Fruit fly (Drosophila melanogaster) Kc167 (cell line): Measurements from ENCODE around the gene CG4768.

Source experiments
- Myc ChIP-seq: fragments of >200 bp; optimal IDR thresholded peaks from 2 replicates; lab custom pipeline; 2017; ENCODE audit warnings: missing external identifiers
- Sin3A ChIP-seq: fragments of >200 bp; optimal IDR thresholded peaks from 2 replicates; lab custom pipeline; 2018; ENCODE audit warnings: missing external identifiers
- h ChIP-seq: fragments of >200 bp; optimal IDR thresholded peaks from 3 replicates; lab custom pipeline; 2018; ENCODE audit warnings: missing external identifiers
- insv ChIP-seq: fragments of >200 bp; optimal IDR thresholded peaks from 3 replicates; lab custom pipeline; 2018; ENCODE audit warnings: missing external identifiers
- psq ChIP-seq: fragments of >200 bp; optimal IDR thresholded peaks from 2 replicates; lab custom pipeline; 2017; ENCODE audit warnings: missing external identifiers
- ttk ChIP-seq: sonication (Bioruptor generic); optimal IDR thresholded peaks from 2 replicates; lab custom pipeline; 2017; ENCODE audit warnings: missing external identifiers

CG4768 gene

DNA sequence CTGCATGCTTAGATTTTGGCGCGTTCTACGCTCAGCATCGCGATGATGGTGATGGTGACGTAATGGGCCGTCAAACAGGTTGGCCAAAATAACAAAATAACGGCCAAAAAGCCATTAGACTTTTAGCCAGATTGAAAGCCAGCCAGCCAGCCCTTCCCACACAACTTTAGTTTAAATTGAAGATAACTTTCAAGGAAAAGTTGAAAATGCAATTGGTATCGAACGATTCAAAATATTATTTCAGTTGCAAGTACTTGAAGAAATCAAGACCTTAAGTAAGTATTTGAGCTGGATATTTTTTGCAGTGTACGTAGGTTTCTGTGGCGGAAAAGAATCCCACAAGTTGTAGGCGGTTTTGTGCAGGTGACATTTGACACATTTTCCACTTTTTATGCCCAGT, 10.9 kb upstream of the CG4768 start:
- TF ChIP-seq insv (lab: Kevin White, UChicago) (no peak), Sin3A (lab: Kevin White, UChicago) (no peak), Myc (lab: Kevin White, UChicago) (no peak), psq (lab: Kevin White, UChicago) (no peak), h (lab: Kevin White, UChicago) (no peak), ttk (lab: Kevin White, UChicago) (no peak)

- no peak for TF ChIP-seq h (lab: Kevin White, UChicago)
- no peak for TF ChIP-seq ttk (lab: Kevin White, UChicago)
- TF ChIP-seq psq (lab: Kevin White, UChicago) = no peak
- no peak for TF ChIP-seq Myc (lab: Kevin White, UChicago)
- no peak for TF ChIP-seq Sin3A (lab: Kevin White, UChicago)
- TF ChIP-seq insv (lab: Kevin White, UChicago) = no peak
Observed at dm6 chrX:16782175-16782916, 9.6 kb upstream of the CG4768 start.

DNA sequence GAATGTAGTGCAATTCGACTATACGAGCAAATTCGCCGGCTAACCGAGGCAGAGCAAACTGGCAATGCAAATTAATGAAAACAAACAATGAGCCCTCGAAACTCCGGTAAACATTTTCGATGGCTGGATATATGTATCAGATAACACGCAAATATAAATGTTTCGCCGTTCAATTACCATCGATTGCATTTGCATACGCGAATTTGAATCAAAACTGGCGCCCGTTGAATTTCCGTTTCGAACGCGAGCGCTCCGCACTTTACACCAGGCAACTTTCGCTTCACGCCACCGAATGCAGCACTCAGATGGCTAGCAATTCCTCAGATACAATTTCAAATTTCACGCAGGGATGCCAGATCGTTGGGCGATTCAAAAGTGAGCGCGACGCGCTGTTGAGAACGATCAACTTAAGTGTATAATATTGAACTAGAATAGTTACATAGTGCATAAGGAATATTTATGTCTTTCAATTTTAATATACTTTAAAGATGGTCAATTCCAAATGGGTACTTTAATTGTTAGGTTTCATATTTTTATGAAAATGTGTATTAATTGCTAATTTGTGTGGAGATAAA, 8.7 kb upstream of the CG4768 start, which contains the start of gene if:
TSS of gene if (minus strand) at position 294 of the 575 bp plus-strand sequence.
- no peak for TF ChIP-seq h (lab: Kevin White, UChicago)
- TF ChIP-seq psq (lab: Kevin White, UChicago) = no peak
- no peak for TF ChIP-seq Myc (lab: Kevin White, UChicago)
- no peak for TF ChIP-seq ttk (lab: Kevin White, UChicago)
- no peak for TF ChIP-seq insv (lab: Kevin White, UChicago)
- no peak for TF ChIP-seq Sin3A (lab: Kevin White, UChicago)

dm6 chrX:16783743-16784142, 8.2 kb upstream of the CG4768 start, which contains the start of gene mRpL22:
TSS of gene mRpL22 (plus strand) at chrX:16783933.
- TF ChIP-seq psq (lab: Kevin White, UChicago) (no peak), Sin3A (lab: Kevin White, UChicago) (no peak), ttk (lab: Kevin White, UChicago) (no peak), Myc (lab: Kevin White, UChicago) (no peak), insv (lab: Kevin White, UChicago) (no peak), h (lab: Kevin White, UChicago) (no peak)

DNA sequence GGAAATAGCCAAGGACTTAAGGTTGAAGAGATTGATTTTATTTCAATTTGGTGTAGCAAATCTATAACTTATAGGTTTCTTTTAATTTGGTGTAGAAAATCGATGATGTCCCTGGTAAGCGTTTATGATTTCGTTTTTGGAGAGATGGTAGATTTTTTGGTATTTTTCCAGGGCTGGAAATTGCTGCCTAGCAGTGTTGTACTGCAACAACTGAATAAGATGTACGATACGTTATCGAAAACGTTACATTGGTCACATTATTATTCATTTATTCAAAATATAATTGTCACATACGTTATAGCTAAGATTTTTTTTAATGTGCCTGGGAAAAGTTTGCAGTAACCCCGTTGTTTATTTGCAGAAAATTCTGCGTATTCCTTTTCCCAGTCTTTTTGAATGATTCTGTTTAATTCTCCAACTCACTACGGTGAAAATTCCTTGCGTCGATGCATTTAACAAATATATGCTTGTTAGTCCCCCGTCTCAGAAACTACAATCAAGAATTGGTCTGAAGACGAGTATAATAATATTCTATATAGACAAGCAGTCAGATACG, 5.0 kb upstream of the CG4768 start, which contains the start of the genes CG9609 and Sap30:
TSS of gene CG9609 (minus strand) at position 149 of the 556 bp plus-strand sequence.
TSS of gene Sap30 (plus strand) at position 424 of the 556 bp plus-strand sequence.
- TF ChIP-seq ttk (lab: Kevin White, UChicago) (no peak), Sin3A (lab: Kevin White, UChicago) (no peak), Myc (lab: Kevin White, UChicago) (no peak), insv (lab: Kevin White, UChicago) (no peak), psq (lab: Kevin White, UChicago) (no peak), h (lab: Kevin White, UChicago) (no peak)

DNA sequence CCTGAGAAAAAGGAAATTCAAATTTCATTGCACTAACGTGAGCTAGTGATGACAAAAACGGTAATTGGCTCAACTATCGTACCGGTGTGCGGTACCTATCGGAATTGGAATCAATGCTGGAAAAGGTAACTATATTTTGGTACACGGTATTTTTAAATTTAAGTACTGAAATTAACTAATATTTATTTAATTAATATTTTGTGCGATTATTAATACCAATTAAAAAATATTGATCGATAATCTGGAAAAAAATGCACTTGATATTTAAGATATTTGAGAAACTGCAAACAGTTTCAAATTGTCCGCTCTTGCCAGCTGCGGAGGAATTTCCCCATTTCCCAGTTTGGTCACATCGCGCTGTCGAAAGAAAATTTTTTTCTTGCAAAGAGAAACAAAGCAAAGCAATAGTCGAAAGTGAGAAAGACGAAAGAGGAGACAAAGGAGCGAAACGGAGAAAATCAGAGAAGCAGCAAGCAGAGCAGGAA, 4.5 kb upstream of the CG4768 start:
- TF ChIP-seq psq (lab: Kevin White, UChicago) (no peak), ttk (lab: Kevin White, UChicago) (no peak), insv (lab: Kevin White, UChicago) (no peak), h (lab: Kevin White, UChicago) (no peak), Sin3A (lab: Kevin White, UChicago) (no peak), Myc (lab: Kevin White, UChicago) (no peak)

- TF ChIP-seq Sin3A (lab: Kevin White, UChicago) = no peak
- no peak for TF ChIP-seq psq (lab: Kevin White, UChicago)
- TF ChIP-seq h (lab: Kevin White, UChicago) = no peak
- no peak for TF ChIP-seq ttk (lab: Kevin White, UChicago)
- TF ChIP-seq insv (lab: Kevin White, UChicago) = no peak
- no peak for TF ChIP-seq Myc (lab: Kevin White, UChicago)
Observed at dm6 chrX:16791058-16791457, 861 bp upstream of the CG4768 start, which contains the start of gene Rrp45. TSS of gene Rrp45 (minus strand) at chrX:16791266.

DNA sequence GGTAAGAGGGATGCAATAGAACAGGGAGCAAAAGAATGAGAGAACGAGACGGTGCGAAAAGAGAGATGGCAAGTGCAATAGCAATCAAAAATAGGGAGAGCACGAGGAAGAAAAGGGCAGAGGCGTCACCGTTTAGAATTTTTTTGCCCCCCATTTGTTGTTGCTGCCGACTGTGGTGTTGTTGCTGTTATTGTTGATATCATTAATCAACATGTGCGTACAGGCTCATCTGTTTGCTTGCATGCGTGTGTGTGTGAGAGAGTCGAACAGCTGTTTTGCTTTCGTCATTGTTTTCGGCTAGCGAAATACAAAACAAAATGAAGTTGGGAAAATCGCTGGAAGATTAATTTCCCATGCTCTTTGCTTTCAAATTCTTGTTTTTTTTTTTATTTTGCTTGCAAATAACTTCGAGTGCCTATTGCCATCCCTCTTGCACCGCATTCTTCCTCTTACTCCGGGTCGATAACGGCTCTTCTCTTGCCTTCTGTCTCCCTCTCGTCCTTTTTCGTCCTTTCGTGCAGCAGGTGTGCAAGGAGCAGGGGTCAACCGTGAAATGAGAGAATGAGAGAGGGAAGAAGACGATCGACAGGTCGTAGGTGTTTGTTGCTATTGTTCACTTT, 1.3 kb downstream of the CG4768 start:
- TF ChIP-seq ttk (lab: Kevin White, UChicago) (no peak), h (lab: Kevin White, UChicago) (no peak), insv (lab: Kevin White, UChicago) (no peak), psq (lab: Kevin White, UChicago) (no peak), Sin3A (lab: Kevin White, UChicago) (no peak), Myc (lab: Kevin White, UChicago) (no peak)

dm6 chrX:16798166-16798565, 6.2 kb downstream of the CG4768 start:
- TF ChIP-seq Myc (lab: Kevin White, UChicago) (no peak), psq (lab: Kevin White, UChicago) (no peak), Sin3A (lab: Kevin White, UChicago) (no peak), ttk (lab: Kevin White, UChicago) (no peak), h (lab: Kevin White, UChicago) (no peak), insv (lab: Kevin White, UChicago) (no peak)

- no peak for TF ChIP-seq psq (lab: Kevin White, UChicago)
- no peak for TF ChIP-seq Sin3A (lab: Kevin White, UChicago)
Observed at dm6 chrX:16799914-16800313, 8.0 kb downstream of the CG4768 start.
